Fruit fly (Drosophila melanogaster): ENCODE measurements around the gene bgm.

Gene bgm

dm6 chr2L:14011591-14012303, 1.1 kb upstream of the bgm start (continued):
- peak; percentile 8 for TF ChIP-seq CG10147 (GFP tag; optimal IDR thresholded peaks at IDR 0.05)
- no peak for TF ChIP-seq hkb (optimal IDR thresholded peaks at IDR 0.05)
- peak; percentile 66 for TF ChIP-seq hkb (GFP tag; IDR thresholded peaks at IDR 0.05)
- no peak for TF ChIP-seq CG13775 (GFP tag; optimal IDR thresholded peaks at IDR 0.05)
- peak; percentile 39; the same call in 1 of the 2 replicates for TF ChIP-seq CG13287 (GFP tag; IDR thresholded peaks at IDR 0.05; ENCODE audit: partially characterized antibody)
- peak; percentile 33 for TF ChIP-seq gro (GFP tag; optimal IDR thresholded peaks at IDR 0.05)
- TF ChIP-seq CG17361 (GFP tag; IDR thresholded peaks at IDR 0.05): no peak
- TF ChIP-seq CG12299 (tag; optimal IDR thresholded peaks at IDR 0.05): peak; percentile 26
- TF ChIP-seq CG8290 (GFP tag; optimal IDR thresholded peaks at IDR 0.05): peak; percentile 27
- TF ChIP-seq CG8290 (tag; optimal IDR thresholded peaks at IDR 0.05): peak in 1 of 2 experiments; percentile 27
- peak; percentile 23 for TF ChIP-seq CG18619 (GFP tag; optimal IDR thresholded peaks at IDR 0.05)
- 0 out of 2 replicates have a peak, but pooled peaks have one; percentile 59 for TF ChIP-seq CG14014 (GFP tag; IDR thresholded peaks at IDR 0.05)
- TF ChIP-seq CG30403 (GFP tag; optimal IDR thresholded peaks at IDR 0.05): peak; percentile 25
- 0 out of 2 replicates have a peak, but pooled peaks have one; percentile 10 for TF ChIP-seq Oaz (GFP tag; IDR thresholded peaks at IDR 0.05)
- TF ChIP-seq CG13624 (GFP tag; optimal IDR thresholded peaks at IDR 0.05): peak; percentile 17
- TF ChIP-seq CG6791 (GFP tag; IDR thresholded peaks at IDR 0.05; ENCODE audit: partially characterized antibody): peak; percentile 69; the same call in 2 of the 3 replicates
- TF ChIP-seq Lhr (GFP tag; optimal IDR thresholded peaks at IDR 0.05): peak; percentile 4
- TF ChIP-seq zen2 (GFP tag; IDR thresholded peaks at IDR 0.05; ENCODE audit: partially characterized antibody): no peak
- 0 out of 2 replicates have a peak, but pooled peaks have one; percentile 22 for TF ChIP-seq Awh (GFP tag; IDR thresholded peaks at IDR 0.05)
- TF ChIP-seq Ptx1 (GFP tag; IDR thresholded peaks at IDR 0.05): peak; percentile 75
- TF ChIP-seq vvl (GFP tag; IDR thresholded peaks at IDR 0.05): peak; percentile 84
- TF ChIP-seq Nf-YC (tag; optimal IDR thresholded peaks at IDR 0.05): no peak
- 0 out of 2 replicates have a peak, but pooled peaks have one; percentile 35 for TF ChIP-seq NFAT (GFP tag; IDR thresholded peaks at IDR 0.05)
- no peak; the same call in 2 of the 3 replicates for TF ChIP-seq CG34224 (GFP tag; IDR thresholded peaks at IDR 0.05; ENCODE audit: partially characterized antibody)
- no peak for TF ChIP-seq CG16815 (GFP tag; optimal IDR thresholded peaks at IDR 0.05)
- peak; percentile 35 for TF ChIP-seq CG4854 (GFP tag; optimal IDR thresholded peaks at IDR 0.05)
- TF ChIP-seq onecut (GFP tag; IDR thresholded peaks at IDR 0.05): peak; percentile 48; the same call in 1 of the 2 replicates
- peak; percentile 4 for TF ChIP-seq CG33213 (GFP tag; optimal IDR thresholded peaks at IDR 0.05)
- TF ChIP-seq Max (GFP tag; optimal IDR thresholded peaks at IDR 0.05): peak; percentile 10
- TF ChIP-seq mam (GFP tag; optimal IDR thresholded peaks at IDR 0.05): peak; percentile 22
- peak; percentile 40; the same call in 1 of the 3 replicates for TF ChIP-seq CG11560 (tag; IDR thresholded peaks at IDR 0.05)
- no peak for TF ChIP-seq CG4404 (GFP tag; IDR thresholded peaks at IDR 0.05)
- TF ChIP-seq CG2199 (GFP tag; IDR thresholded peaks at IDR 0.05): peak; percentile 76; the same call in 1 of the 3 replicates
- peak; percentile 17; the same call in 1 of the 2 replicates for TF ChIP-seq CG43689 (GFP tag; IDR thresholded peaks at IDR 0.05)
- peak; percentile 83 for TF ChIP-seq Rfx (GFP tag; IDR thresholded peaks at IDR 0.05)
- no peak for TF ChIP-seq CG9437 (GFP tag; optimal IDR thresholded peaks at IDR 0.05)
- no peak for TF ChIP-seq psq (GFP tag; optimal IDR thresholded peaks at IDR 0.05)
- TF ChIP-seq H2.0 (GFP tag; IDR thresholded peaks at IDR 0.05): peak; percentile 53; the same call in 1 of the 2 replicates
- peak; percentile 59 for TF ChIP-seq CG15269 (tag; optimal IDR thresholded peaks at IDR 0.05)
- no peak for TF ChIP-seq CG6272 (GFP tag; IDR thresholded peaks at IDR 0.05)
- peak; percentile 47 for TF ChIP-seq tap (tag; optimal IDR thresholded peaks at IDR 0.05)
- no peak for TF ChIP-seq ash1 (GFP tag; optimal IDR thresholded peaks at IDR 0.05)
- peak; percentile 32 for TF ChIP-seq CG13296 (GFP tag; optimal IDR thresholded peaks at IDR 0.05)
- TF ChIP-seq CG12155 (GFP tag; optimal IDR thresholded peaks at IDR 0.05): peak; percentile 36
- TF ChIP-seq CG11398 (GFP tag; optimal IDR thresholded peaks at IDR 0.05): no peak
- TF ChIP-seq CG2712 (tag; optimal IDR thresholded peaks at IDR 0.05): peak; percentile 61
- peak; percentile 34 for TF ChIP-seq Sox100B (GFP tag; optimal IDR thresholded peaks at IDR 0.05)
- peak; percentile 85 for TF ChIP-seq slbo (GFP tag; IDR thresholded peaks at IDR 0.05)
- TF ChIP-seq Med (GFP tag): peak; percentile 88
- TF ChIP-seq h (optimal IDR thresholded peaks at IDR 0.05): no peak

All from whole organism, embryonic.